Worm (Caenorhabditis elegans): Measurements from ENCODE around the gene ddx-15.

Gene ddx-15

ce11 chrIII:5604080-5604479 is 12.6 kb upstream of the ddx-15 start, which contains the start of gene xnd-1 (continued):
- TF ChIP-seq snpc-1.1 (tag; optimal IDR thresholded peaks at IDR 0.05; ENCODE audit: insufficient read depth): no peak
- TF ChIP-seq ccch-3 (GFP tag; optimal IDR thresholded peaks at IDR 0.05): no peak
- no peak for TF ChIP-seq hmg-1.2 (GFP tag; IDR thresholded peaks at IDR 0.05)
- TF ChIP-seq pha-4 (tag; optimal IDR thresholded peaks at IDR 0.05): no peak
- no peak for TF ChIP-seq madf-3 (GFP tag; IDR thresholded peaks at IDR 0.05)
- TF ChIP-seq hsf-1 (GFP tag; IDR thresholded peaks at IDR 0.05): no peak
- TF ChIP-seq tlf-1 (GFP tag; optimal IDR thresholded peaks at IDR 0.05): no peak
- TF ChIP-seq aptf-3 (GFP tag; IDR thresholded peaks at IDR 0.05): no peak
- peak; percentile 95 for TF ChIP-seq lsl-1 (GFP tag; optimal IDR thresholded peaks at IDR 0.05)
- TF ChIP-seq nhr-120 (GFP tag; IDR thresholded peaks at IDR 0.05): no peak
- TF ChIP-seq F57A8.1 (GFP tag; optimal IDR thresholded peaks at IDR 0.05): no peak
- TF ChIP-seq F39B2.1 (GFP tag; IDR thresholded peaks at IDR 0.05): no peak
- peak; percentile 52 for TF ChIP-seq ceh-91 (GFP tag; IDR thresholded peaks at IDR 0.05)
- no peak for TF ChIP-seq C17E4.6 (GFP tag; IDR thresholded peaks at IDR 0.05)
- no peak for TF ChIP-seq T26A5.8 (tag; optimal IDR thresholded peaks at IDR 0.05)
- no peak for TF ChIP-seq ets-4 (GFP tag; optimal IDR thresholded peaks at IDR 0.05)

- peak; percentile 5 for TF ChIP-seq ets-4 (GFP tag; optimal IDR thresholded peaks at IDR 0.05)
- peak; percentile 57; the same call in 1 of the 2 replicates for TF ChIP-seq hmg-1.2 (GFP tag; IDR thresholded peaks at IDR 0.05)
- peak; percentile 19; the same call in 1 of the 2 replicates for TF ChIP-seq ceh-100 (GFP tag; IDR thresholded peaks at IDR 0.05)
- peak; percentile 19 for TF ChIP-seq pha-4 (tag; optimal IDR thresholded peaks at IDR 0.05)
- peak; percentile 90 for TF ChIP-seq zfh-2 (GFP tag; conservative IDR thresholded peaks at IDR 0.05)
- peak; percentile 39 for TF ChIP-seq lin-40 (tag; optimal IDR thresholded peaks at IDR 0.05)
- peak; percentile 53 for TF ChIP-seq nhr-80 (tag; optimal IDR thresholded peaks at IDR 0.05)
- TF ChIP-seq let-526 (GFP tag; IDR thresholded peaks at IDR 0.05): no peak
- TF ChIP-seq madf-3 (GFP tag; IDR thresholded peaks at IDR 0.05): 0 out of 2 replicates have a peak, but pooled peaks have one; percentile 51
- peak; percentile 28 for TF ChIP-seq ZK185.1 (tag; optimal IDR thresholded peaks at IDR 0.05; ENCODE audit: poor library complexity, severe bottlenecking)
- peak; percentile 7 for TF ChIP-seq madf-10 (tag; optimal IDR thresholded peaks at IDR 0.05)
- TF ChIP-seq attf-5 (GFP tag; optimal IDR thresholded peaks at IDR 0.05): peak; percentile 88
- TF ChIP-seq ekl-4 (GFP tag; IDR thresholded peaks at IDR 0.05): peak; percentile 10; the same call in 1 of the 2 replicates
- TF ChIP-seq attf-3 (GFP tag; conservative IDR thresholded peaks at IDR 0.05): peak; percentile 31; the same call in 1 of the 2 replicates
- TF ChIP-seq F57C9.4 (tag; optimal IDR thresholded peaks at IDR 0.05): no peak
- peak in 1 of 3 experiments; percentile 67 for TF ChIP-seq lin-35 (GFP tag; optimal IDR thresholded peaks at IDR 0.05)
- TF ChIP-seq snpc-4 (GFP tag; optimal IDR thresholded peaks at IDR 0.05): no peak
- peak in 2 of 4 experiments; percentile 18 to 33 for TF ChIP-seq snpc-4 (tag; optimal IDR thresholded peaks at IDR 0.05)
- TF ChIP-seq aptf-3 (GFP tag; IDR thresholded peaks at IDR 0.05): no peak
- peak; percentile 34; the same call in 1 of the 2 replicates for TF ChIP-seq rcor-1 (GFP tag; IDR thresholded peaks at IDR 0.05)
- peak; percentile 62 for TF ChIP-seq K12H6.12 (tag; optimal IDR thresholded peaks at IDR 0.05)
- peak; percentile 60 for TF ChIP-seq lin-54 (GFP tag; optimal IDR thresholded peaks at IDR 0.05)
- TF ChIP-seq lsl-1 (GFP tag; optimal IDR thresholded peaks at IDR 0.05): no peak
- TF ChIP-seq ztf-18 (tag; optimal IDR thresholded peaks at IDR 0.05): peak; percentile 9
- TF ChIP-seq ceh-91 (GFP tag; IDR thresholded peaks at IDR 0.05): no peak
- peak; percentile 66 for TF ChIP-seq mcd-1 (GFP tag; IDR thresholded peaks at IDR 0.05)
- TF ChIP-seq nfyb-1 (GFP tag; IDR thresholded peaks at IDR 0.05): 0 out of 2 replicates have a peak, but pooled peaks have one; percentile 35
- 0 out of 2 replicates have a peak, but pooled peaks have one; percentile 17 for TF ChIP-seq K11D2.4 (GFP tag; IDR thresholded peaks at IDR 0.05)
- TF ChIP-seq tbp1 (GFP tag; optimal IDR thresholded peaks at IDR 0.05): peak; percentile 31
- TF ChIP-seq dox-1 (GFP tag; IDR thresholded peaks at IDR 0.05): peak; percentile 33; the same call in 1 of the 2 replicates
- no peak for TF ChIP-seq cebp-1 (GFP tag; IDR thresholded peaks at IDR 0.05)
- TF ChIP-seq cebp-1 (tag; optimal IDR thresholded peaks at IDR 0.05): peak; percentile 58
- peak; percentile 45; the same call in 1 of the 2 replicates for TF ChIP-seq aptf-2 (GFP tag; conservative IDR thresholded peaks at IDR 0.05)
- TF ChIP-seq snpc-1.1 (tag; optimal IDR thresholded peaks at IDR 0.05; ENCODE audit: insufficient read depth): no peak
- peak; percentile 19; the same call in 1 of the 2 replicates for TF ChIP-seq F33H1.4 (GFP tag; IDR thresholded peaks at IDR 0.05)
- peak; percentile 83 for TF ChIP-seq ceh-27 (GFP tag; optimal IDR thresholded peaks at IDR 0.05)
- TF ChIP-seq Y53G8AR.9 (GFP tag; conservative IDR thresholded peaks at IDR 0.05): 0 out of 2 replicates have a peak, but pooled peaks have one; percentile 42
Observed at ce11 chrIII:5603439-5603986, 12.0 kb upstream of the ddx-15 start, which contains the start of gene madf-11. TSS of gene madf-11 (minus strand) at chrIII:5603489.

Data from whole organism, young adult.